Worm (Caenorhabditis elegans) whole organism, young adult: ENCODE measurements around the gene F17C8.3.
A peak's percentile ranks its signal among the peaks of the same experiment; 100 is the strongest.

Experiments
- B0261.1 ChIP-seq: sonication (generic microtip); optimal IDR thresholded peaks from 2 replicates; lab custom pipeline; 2016; ENCODE audit warnings: mild to moderate bottlenecking, missing genetic modification characterization, moderate library complexity, missing compliant biosample characterization
- B0336.3 ChIP-seq: fragments of 200-800 bp; sonication (Bioruptor generic); IDR thresholded peaks from 2 replicates; pipeline ENCODE4 v1.3.6; 2022; ENCODE audit warnings: missing genetic modification characterization, missing compliant biosample characterization
- C06A6.2 ChIP-seq: fragments of 200-800 bp; sonication (Bioruptor generic); conservative IDR thresholded peaks from 2 replicates; pipeline ENCODE4 v1.3.6; 2022; ENCODE audit warnings: missing genetic modification characterization, missing compliant biosample characterization
- F39B2.1 ChIP-seq: fragments of 200-800 bp; sonication (Bioruptor generic); IDR thresholded peaks from 2 replicates; pipeline ENCODE4 v1.3.6; 2022; ENCODE audit warnings: missing genetic modification reagents, missing genetic modification characterization, missing compliant biosample characterization
- F52B5.7 ChIP-seq: sonication (generic microtip); optimal IDR thresholded peaks from 2 replicates; lab custom pipeline; 2016; ENCODE audit warnings: mild to moderate bottlenecking, missing genetic modification characterization, missing compliant biosample characterization
- Y53G8AR.9 ChIP-seq: fragments of 200-800 bp; sonication (Bioruptor generic); conservative IDR thresholded peaks from 2 replicates; pipeline ENCODE4 v1.3.6; 2022; ENCODE audit warnings: missing genetic modification reagents, missing genetic modification characterization, missing compliant biosample characterization
- Y79H2A.3 ChIP-seq: fragments of 200-800 bp; sonication (Bioruptor generic); conservative IDR thresholded peaks from 2 replicates; pipeline ENCODE4 v1.3.6; 2022; ENCODE audit warnings: missing genetic modification reagents, missing genetic modification characterization, missing compliant biosample characterization
- akir-1 ChIP-seq: fragments of 200-800 bp; sonication (Bioruptor generic); optimal IDR thresholded peaks from 2 replicates; lab custom pipeline; 2018; ENCODE audit warnings: mild to moderate bottlenecking, missing genetic modification characterization, moderate library complexity, missing compliant biosample characterization
- aptf-2 ChIP-seq: fragments of 200-800 bp; sonication (Bioruptor generic); conservative IDR thresholded peaks from 2 replicates; pipeline ENCODE4 v1.3.6; 2022; ENCODE audit warnings: missing genetic modification reagents, missing genetic modification characterization, missing compliant biosample characterization
- aptf-3 ChIP-seq: fragments of 200-800 bp; sonication (Bioruptor generic); IDR thresholded peaks from 2 replicates; pipeline ENCODE4 v1.3.6; 2022; ENCODE audit warnings: missing genetic modification characterization, missing compliant biosample characterization
- bed-2 ChIP-seq: fragments of 200-800 bp; sonication (Bioruptor generic); IDR thresholded peaks from 2 replicates; pipeline ENCODE4 v1.3.6; 2022; ENCODE audit warnings: missing genetic modification reagents, missing genetic modification characterization, missing compliant biosample characterization
- ceh-100 ChIP-seq: fragments of 200-800 bp; sonication (Bioruptor generic); IDR thresholded peaks from 2 replicates; pipeline ENCODE4 v1.3.6; 2022; ENCODE audit warnings: missing genetic modification reagents, missing genetic modification characterization, missing compliant biosample characterization
- ceh-40 ChIP-seq: fragments of 200-800 bp; sonication (Bioruptor generic); IDR thresholded peaks from 2 replicates; pipeline ENCODE4 v1.3.6; 2022; ENCODE audit warnings: missing genetic modification characterization, missing compliant biosample characterization
- ceh-91 ChIP-seq: fragments of 200-800 bp; sonication (Bioruptor generic); IDR thresholded peaks from 2 replicates; pipeline ENCODE4 v1.3.6; 2022; ENCODE audit warnings: missing genetic modification reagents, missing genetic modification characterization, missing compliant biosample characterization
- die-1 ChIP-seq: sonication (generic microtip); optimal IDR thresholded peaks from 2 replicates; lab custom pipeline; 2016; ENCODE audit warnings: missing genotype, mild to moderate bottlenecking, missing genetic modification characterization, missing compliant biosample characterization
- dox-1 ChIP-seq: fragments of 200-800 bp; sonication (Bioruptor generic); IDR thresholded peaks from 2 replicates; pipeline ENCODE4 v1.3.6; 2022; ENCODE audit warnings: missing genetic modification reagents, missing genetic modification characterization, missing compliant biosample characterization
- dpff-1 ChIP-seq: sonication (generic microtip); optimal IDR thresholded peaks from 2 replicates; lab custom pipeline; 2017; ENCODE audit warnings: mild to moderate bottlenecking, missing genetic modification characterization, missing compliant biosample characterization
- efl-1 ChIP-seq: fragments of 150-350 bp; optimal IDR thresholded peaks from 2 replicates; lab custom pipeline; 2014; ENCODE audit warnings: missing biosample characterization, missing genetic modification reagents, missing genetic modification characterization
- egl-18 ChIP-seq: fragments of 200-800 bp; sonication (Bioruptor generic); IDR thresholded peaks from 2 replicates; pipeline ENCODE4 v1.3.6; 2022; ENCODE audit warnings: missing genetic modification reagents, missing genetic modification characterization, missing compliant biosample characterization
- him-1 ChIP-seq: sonication (generic microtip); optimal IDR thresholded peaks from 2 replicates; lab custom pipeline; 2016; ENCODE audit warnings: missing genotype, missing genetic modification reagents, missing genetic modification characterization, missing compliant biosample characterization
- hmg-1.2 ChIP-seq: fragments of 200-800 bp; sonication (Bioruptor generic); IDR thresholded peaks from 2 replicates; pipeline ENCODE4 v1.3.6; 2022; ENCODE audit warnings: missing genetic modification reagents, missing genetic modification characterization, missing compliant biosample characterization
- hsf-1 ChIP-seq: fragments of 200-800 bp; sonication (Bioruptor generic); IDR thresholded peaks from 2 replicates; pipeline ENCODE4 v1.3.6; 2022; ENCODE audit warnings: missing genetic modification reagents, missing genetic modification characterization, missing compliant biosample characterization
- let-607 ChIP-seq, 2 experiments: fragments of 200-800 bp in 1 of 2; sonication (Bioruptor generic) in 1 of 2; sonication (generic microtip) in 1 of 2; optimal IDR thresholded peaks; 2 replicates each; lab custom pipeline; 2016 to 2018; ENCODE audit warnings: mild to moderate bottlenecking in 2 of 2, missing compliant biosample characterization in 2 of 2, missing genetic modification characterization in 2 of 2, moderate library complexity in 2 of 2, missing genotype in 1 of 2
- lin-26 ChIP-seq: fragments of 200-800 bp; sonication (Bioruptor generic); IDR thresholded peaks from 2 replicates; pipeline ENCODE4 v1.3.6; 2022; ENCODE audit warnings: missing genetic modification reagents, missing genetic modification characterization, missing compliant biosample characterization
- lin-40 ChIP-seq: sonication (generic microtip); optimal IDR thresholded peaks from 2 replicates; lab custom pipeline; 2016; ENCODE audit warnings: missing genetic modification characterization, mild to moderate bottlenecking, missing compliant biosample characterization, missing genotype, missing genetic modification reagents
- lin-54 ChIP-seq: fragments of 200-800 bp; sonication (Bioruptor generic); optimal IDR thresholded peaks from 2 replicates; lab custom pipeline; 2018; ENCODE audit warnings: mild to moderate bottlenecking, missing genetic modification characterization, missing compliant biosample characterization
- lir-1 ChIP-seq: fragments of 200-800 bp; sonication (Bioruptor generic); conservative IDR thresholded peaks from 2 replicates; pipeline ENCODE4 v1.3.6; 2022; ENCODE audit warnings: missing genetic modification reagents, missing genetic modification characterization, missing compliant biosample characterization
- madf-10 ChIP-seq: sonication (generic microtip); optimal IDR thresholded peaks from 2 replicates; lab custom pipeline; 2016; ENCODE audit warnings: mild to moderate bottlenecking, missing genetic modification characterization, missing compliant biosample characterization
- madf-6 ChIP-seq: fragments of 200-800 bp; sonication (Bioruptor generic); IDR thresholded peaks from 2 replicates; pipeline ENCODE4 v1.3.6; 2022; ENCODE audit warnings: missing genetic modification reagents, missing genetic modification characterization, missing compliant biosample characterization
- mxl-1 ChIP-seq: sonication (generic microtip); optimal IDR thresholded peaks from 2 replicates; lab custom pipeline; 2016; ENCODE audit warnings: missing genetic modification characterization, missing compliant biosample characterization
- nfyb-1 ChIP-seq: fragments of 200-800 bp; sonication (Bioruptor generic); IDR thresholded peaks from 2 replicates; pipeline ENCODE4 v1.3.6; 2022; ENCODE audit warnings: missing genetic modification reagents, missing genetic modification characterization, missing compliant biosample characterization
- pbrm-1 ChIP-seq: fragments of 200-800 bp; sonication (Bioruptor generic); IDR thresholded peaks from 2 replicates; pipeline ENCODE4 v1.3.6; 2022; ENCODE audit warnings: missing genetic modification reagents, missing genetic modification characterization, missing compliant biosample characterization
- pha-4 ChIP-seq: fragments of 150-350 bp; sonication (generic microtip); optimal IDR thresholded peaks from 2 replicates; lab custom pipeline; 2014; ENCODE audit warnings: missing biosample characterization, missing genetic modification reagents, missing genetic modification characterization
- snpc-1.1 ChIP-seq: sonication (generic microtip); optimal IDR thresholded peaks from 2 replicates; lab custom pipeline; 2017; ENCODE audit warnings: missing genetic modification characterization, mild to moderate bottlenecking, missing compliant biosample characterization, antibody characterized with exemption, moderate library complexity, missing genotype, missing genetic modification reagents; ENCODE audit not compliant: insufficient read depth
- snpc-1.3 ChIP-seq: sonication (generic microtip); optimal IDR thresholded peaks from 2 replicates; lab custom pipeline; 2017; ENCODE audit warnings: missing genetic modification characterization, mild to moderate bottlenecking, missing compliant biosample characterization, antibody characterized with exemption, moderate library complexity, missing genotype, missing genetic modification reagents; ENCODE audit not compliant: insufficient read depth
- snpc-3.4 ChIP-seq: sonication (generic microtip); optimal IDR thresholded peaks from 2 replicates; lab custom pipeline; 2017; ENCODE audit warnings: missing genetic modification characterization, mild to moderate bottlenecking, missing compliant biosample characterization, antibody characterized with exemption, moderate library complexity, missing genotype, missing genetic modification reagents
- snpc-4 ChIP-seq, 5 experiments: fragments of 150-350 bp in 1 of 5; sonication (generic microtip) in 4 of 5; optimal IDR thresholded peaks; 2 replicates each; lab custom pipeline; 2014 to 2018; ENCODE audit warnings: missing genetic modification characterization in 5 of 5, missing biosample characterization in 3 of 5, antibody characterized with exemption in 2 of 5, mild to moderate bottlenecking in 2 of 5, missing compliant biosample characterization in 2 of 5, missing genotype in 2 of 5, moderate library complexity in 2 of 5, missing genetic modification reagents in 1 of 5
- tbx-9 ChIP-seq: sonication (generic microtip); optimal IDR thresholded peaks from 2 replicates; lab custom pipeline; 2016; ENCODE audit warnings: borderline replicate concordance, missing genetic modification characterization, inconsistent platforms, missing compliant biosample characterization
- tlf-1 ChIP-seq: fragments of 200-800 bp; sonication (Bioruptor generic); optimal IDR thresholded peaks from 2 replicates; lab custom pipeline; 2018; ENCODE audit warnings: mild to moderate bottlenecking, missing genetic modification characterization, missing compliant biosample characterization
- unc-62 ChIP-seq: fragments of 150-350 bp; optimal IDR thresholded peaks from 2 replicates; lab custom pipeline; 2014; ENCODE audit warnings: missing biosample characterization, missing genetic modification reagents, missing genetic modification characterization
- zfh-2 ChIP-seq: fragments of 200-800 bp; sonication (Bioruptor generic); conservative IDR thresholded peaks from 2 replicates; pipeline ENCODE4 v1.3.6; 2022; ENCODE audit warnings: missing genetic modification reagents, missing genetic modification characterization, missing compliant biosample characterization
- ztf-25 ChIP-seq: fragments of 200-800 bp; sonication (Bioruptor generic); IDR thresholded peaks from 2 replicates; pipeline ENCODE4 v1.3.6; 2022; ENCODE audit warnings: missing genetic modification reagents, missing genetic modification characterization, missing compliant biosample characterization
- ztf-28 ChIP-seq: fragments of 200-800 bp; sonication (Bioruptor generic); IDR thresholded peaks from 2 replicates; pipeline ENCODE4 v1.3.6; 2022; ENCODE audit warnings: missing genetic modification reagents, missing genetic modification characterization, missing compliant biosample characterization
- ztf-3 ChIP-seq: fragments of 200-800 bp; sonication (Bioruptor generic); optimal IDR thresholded peaks from 2 replicates; lab custom pipeline; 2018; ENCODE audit warnings: mild to moderate bottlenecking, missing genetic modification characterization, missing compliant biosample characterization
- ztf-6 ChIP-seq: fragments of 200-800 bp; sonication (Bioruptor generic); IDR thresholded peaks from 2 replicates; pipeline ENCODE4 v1.3.6; 2022; ENCODE audit warnings: missing genetic modification reagents, missing genetic modification characterization, missing compliant biosample characterization

F17C8.3 gene

ce11 chrIII:4754001-4754561, 22.3 kb downstream of the F17C8.3 start, which contains the start of the genes rps-0 and rbg-3 (continued):
- TF ChIP-seq lin-40 (peak; percentile 85), snpc-4 (GFP tag; optimal IDR thresholded peaks at IDR 0.05; lab: Kevin White, UChicago) (no peak), snpc-4 (tag; optimal IDR thresholded peaks at IDR 0.05; lab: Kevin White, UChicago) (peak in 3 of 4 experiments; percentile 53 to 74 (median 61)), let-607 (tag; optimal IDR thresholded peaks at IDR 0.05; lab: Kevin White, UChicago) (peak in 1 of 2 experiments; percentile 74), him-1 (tag; lab: Kevin White, UChicago) (peak; percentile 40), B0336.3 (GFP tag; lab: Robert Waterston, UW) (0 out of 2 replicates have a peak, but pooled peaks have one; percentile 35), madf-6 (GFP tag; lab: Robert Waterston, UW) (peak; percentile 82), lir-1 (GFP tag; lab: Robert Waterston, UW) (0 out of 2 replicates have a peak, but pooled peaks have one; percentile 22), hmg-1.2 (GFP tag; lab: Robert Waterston, UW) (peak; percentile 89), madf-10 (tag; lab: Kevin White, UChicago) (peak; percentile 77), ztf-28 (GFP tag; lab: Robert Waterston, UW) (0 out of 2 replicates have a peak, but pooled peaks have one; percentile 30), tlf-1 (GFP tag; lab: Kevin White, UChicago) (peak; percentile 88), ztf-3 (GFP tag; lab: Kevin White, UChicago) (no peak), bed-2 (no peak), tbx-9 (tag; lab: Kevin White, UChicago) (no peak), nfyb-1 (peak; percentile 86), die-1 (tag; lab: Kevin White, UChicago) (no peak), dpff-1 (tag; lab: Kevin White, UChicago) (no peak), hsf-1 (peak; percentile 56; the same call in 1 of the 2 replicates)

- TF ChIP-seq ceh-100 (GFP tag; lab: Robert Waterston, UW): peak; percentile 83
- TF ChIP-seq C06A6.2 (GFP tag; lab: Robert Waterston, UW): peak; percentile 85
- TF ChIP-seq Y53G8AR.9 (GFP tag; lab: Robert Waterston, UW): peak; percentile 97
- no peak for TF ChIP-seq aptf-2 (GFP tag; lab: Robert Waterston, UW)
- TF ChIP-seq zfh-2 (GFP tag; lab: Robert Waterston, UW): peak; percentile 92
- TF ChIP-seq snpc-1.1 (tag; lab: Kevin White, UChicago): no peak
- TF ChIP-seq unc-62: no peak
- peak; percentile 16 for TF ChIP-seq akir-1 (GFP tag; lab: Kevin White, UChicago)
- TF ChIP-seq egl-18 (GFP tag; lab: Robert Waterston, UW): 0 out of 2 replicates have a peak, but pooled peaks have one; percentile 73
- peak; percentile 85 for TF ChIP-seq pha-4 (tag; lab: Kevin White, UChicago)
- TF ChIP-seq him-1 (tag; lab: Kevin White, UChicago): peak; percentile 10
- TF ChIP-seq dox-1 (GFP tag; lab: Robert Waterston, UW): peak; percentile 97
- TF ChIP-seq Y79H2A.3 (GFP tag; lab: Robert Waterston, UW): no peak
- no peak for TF ChIP-seq mxl-1 (tag; lab: Kevin White, UChicago)
- TF ChIP-seq aptf-3 (GFP tag; lab: Robert Waterston, UW): 0 out of 2 replicates have a peak, but pooled peaks have one; percentile 49
- TF ChIP-seq ceh-40 (GFP tag; lab: Robert Waterston, UW): no peak
- TF ChIP-seq ztf-6 (GFP tag; lab: Robert Waterston, UW): 0 out of 2 replicates have a peak, but pooled peaks have one; percentile 26
- TF ChIP-seq F52B5.7 (tag; lab: Kevin White, UChicago): peak; percentile 59
- peak; percentile 86 for TF ChIP-seq ceh-91 (GFP tag; lab: Robert Waterston, UW)
- peak; percentile 78 for TF ChIP-seq lin-26 (GFP tag; lab: Robert Waterston, UW)
- peak; percentile 88 for TF ChIP-seq snpc-3.4 (tag; lab: Kevin White, UChicago)
- peak; percentile 99 for TF ChIP-seq lin-54 (GFP tag; lab: Kevin White, UChicago)
- TF ChIP-seq snpc-1.3 (tag; lab: Kevin White, UChicago): peak; percentile 41
- peak; percentile 21 for TF ChIP-seq B0261.1 (tag; lab: Kevin White, UChicago)
- no peak for TF ChIP-seq ztf-25 (GFP tag; lab: Robert Waterston, UW)
- peak; percentile 81; the same call in 1 of the 2 replicates for TF ChIP-seq F39B2.1 (GFP tag; lab: Robert Waterston, UW)
- TF ChIP-seq pbrm-1 (GFP tag; lab: Robert Waterston, UW): peak; percentile 94
- TF ChIP-seq efl-1 (GFP tag; lab: Kevin White, UChicago): peak; percentile 96
- peak; percentile 96 for TF ChIP-seq nfyb-1
- no peak for TF ChIP-seq lin-40
Observed at ce11 chrIII:4756983-4757382, 25.2 kb downstream of the F17C8.3 start, which contains the start of gene fbxl-2. Gene fbxl-2 (plus strand): TSS chrIII:4757260.
